Fruit fly (Drosophila melanogaster) whole organism, embryonic: ENCODE results near the gene Ndfip.

ENCODE experiments used
- Awh ChIP-seq: fragments of 200-800 bp; sonication (Bioruptor generic); IDR thresholded peaks from 2 replicates; pipeline ENCODE4, ENCODE4 v1.3.6; 2022; ENCODE audit warnings: missing biosample characterization, missing genetic modification characterization
- Bteb2 ChIP-seq: fragments of 200-800 bp; sonication (Bioruptor generic); optimal IDR thresholded peaks from 2 replicates; lab custom pipeline; 2016; ENCODE audit warnings: missing biosample characterization, missing genetic modification characterization
- CG11093 ChIP-seq: fragments of 200-800 bp; sonication (Bioruptor generic); IDR thresholded peaks from 3 replicates; pipeline ENCODE4 v1.3.6; 2022; ENCODE audit warnings: missing biosample characterization, missing genetic modification characterization
- CG11398 ChIP-seq: fragments of 200-800 bp; sonication (Bioruptor generic); optimal IDR thresholded peaks from 2 replicates; lab custom pipeline; 2016; ENCODE audit warnings: missing biosample characterization, missing genetic modification characterization
- CG11504 ChIP-seq: fragments of 200-800 bp; sonication (Bioruptor generic); optimal IDR thresholded peaks from 3 replicates; lab custom pipeline; 2019; ENCODE audit warnings: missing biosample characterization, mild to moderate bottlenecking, missing genetic modification characterization, moderate library complexity
- CG13775 ChIP-seq: fragments of 200-800 bp; sonication (Bioruptor generic); optimal IDR thresholded peaks from 3 replicates; lab custom pipeline; 2017; ENCODE audit warnings: missing biosample characterization, mild to moderate bottlenecking, missing genetic modification characterization
- CG14014 ChIP-seq: fragments of 200-800 bp; sonication (Bioruptor generic); IDR thresholded peaks from 2 replicates; pipeline ENCODE4 v1.3.6; 2022; ENCODE audit warnings: missing biosample characterization, missing genetic modification characterization
- CG14050 ChIP-seq: fragments of 200-800 bp; sonication (Bioruptor generic); IDR thresholded peaks from 3 replicates; pipeline ENCODE4 v1.3.6; 2022; ENCODE audit warnings: missing biosample characterization, missing genetic modification characterization
- CG14860 ChIP-seq: fragments of 200-800 bp; sonication (Bioruptor generic); IDR thresholded peaks from 3 replicates; pipeline ENCODE4 v1.3.6; 2022; ENCODE audit warnings: missing biosample characterization, missing genetic modification characterization; ENCODE audit not compliant: partially characterized antibody
- CG1529 ChIP-seq: fragments of 200-800 bp; sonication (Bioruptor generic); optimal IDR thresholded peaks from 3 replicates; lab custom pipeline; 2018; ENCODE audit warnings: missing biosample characterization, missing genetic modification characterization
- CG1602 ChIP-seq: fragments of 200-800 bp; sonication (Bioruptor generic); optimal IDR thresholded peaks from 3 replicates; lab custom pipeline; 2016; ENCODE audit warnings: missing biosample characterization, missing genetic modification characterization
- CG2129 ChIP-seq: fragments of 200-800 bp; sonication (Bioruptor generic); IDR thresholded peaks from 2 replicates; pipeline ENCODE4 v1.3.6; 2022; ENCODE audit warnings: missing biosample characterization, missing genetic modification characterization; ENCODE audit not compliant: partially characterized antibody
- CG4360 ChIP-seq: fragments of 200-800 bp; sonication (Bioruptor generic); IDR thresholded peaks from 2 replicates; pipeline ENCODE4 v1.3.6; 2022; ENCODE audit warnings: missing biosample characterization, missing genetic modification characterization
- CG5953 ChIP-seq: fragments of 200-800 bp; sonication (Bioruptor generic); IDR thresholded peaks from 2 replicates; pipeline ENCODE4 v1.3.6; 2022; ENCODE audit warnings: missing biosample characterization, missing genetic modification characterization
- CG6175 ChIP-seq: fragments of 200-800 bp; sonication (Bioruptor generic); IDR thresholded peaks from 3 replicates; pipeline ENCODE4 v1.3.6; 2022; ENCODE audit warnings: missing biosample characterization, missing genetic modification characterization
- CG6683 ChIP-seq: fragments of 200-800 bp; sonication (Bioruptor generic); optimal IDR thresholded peaks from 2 replicates; lab custom pipeline; 2017; ENCODE audit warnings: missing biosample characterization, mild to moderate bottlenecking, missing genetic modification characterization, missing genetic modification reagents
- CG6791 ChIP-seq: fragments of 200-800 bp; sonication (Bioruptor generic); IDR thresholded peaks from 3 replicates; pipeline ENCODE4 v1.3.6; 2022; ENCODE audit warnings: missing biosample characterization, missing genetic modification characterization; ENCODE audit not compliant: partially characterized antibody
- CG7372 ChIP-seq: fragments of 200-800 bp; sonication (Bioruptor generic); IDR thresholded peaks from 2 replicates; pipeline ENCODE4 v1.3.6; 2022; ENCODE audit warnings: missing biosample characterization, missing genetic modification characterization
- CG7839 ChIP-seq: fragments of 200-800 bp; sonication (Bioruptor generic); optimal IDR thresholded peaks from 3 replicates; lab custom pipeline; 2018; ENCODE audit warnings: missing biosample characterization, mild to moderate bottlenecking, missing genetic modification characterization, moderate library complexity
- CG8290 ChIP-seq, 3 experiments: fragments of 200-800 bp; sonication (Bioruptor generic); optimal IDR thresholded peaks; 2 replicates each; lab custom pipeline; 2016 to 2019; ENCODE audit warnings: missing biosample characterization in 3 of 3, missing genetic modification characterization in 3 of 3, mild to moderate bottlenecking in 2 of 3, moderate library complexity in 1 of 3
- CG9215 ChIP-seq: fragments of 200-800 bp; sonication (Bioruptor generic); IDR thresholded peaks from 2 replicates; pipeline ENCODE4 v1.3.6; 2022; ENCODE audit warnings: missing biosample characterization, missing genetic modification characterization
- CoRest ChIP-seq: fragments of 200-800 bp; sonication (Bioruptor generic); optimal IDR thresholded peaks from 3 replicates; lab custom pipeline; 2018; ENCODE audit warnings: missing biosample characterization, mild to moderate bottlenecking, missing genetic modification characterization, moderate library complexity
- Drgx ChIP-seq: fragments of 200-800 bp; sonication (Bioruptor generic); IDR thresholded peaks from 2 replicates; pipeline ENCODE4 v1.3.6; 2022; ENCODE audit warnings: missing biosample characterization, missing genetic modification characterization
- Ets65A ChIP-seq: fragments of 200-800 bp; sonication (Bioruptor generic); peaks from one replicate; lab custom pipeline; 2016; ENCODE audit warnings: missing biosample characterization, missing genetic modification characterization
- Ets97D ChIP-seq: fragments of 200-800 bp; sonication (Bioruptor generic); optimal IDR thresholded peaks from 3 replicates; lab custom pipeline; 2016; ENCODE audit warnings: missing biosample characterization, missing genetic modification characterization
- HHEX ChIP-seq: fragments of 200-800 bp; sonication (Bioruptor generic); optimal IDR thresholded peaks from 3 replicates; lab custom pipeline; 2017; ENCODE audit warnings: missing biosample characterization, mild to moderate bottlenecking, missing genetic modification characterization, missing genetic modification reagents
- Hand ChIP-seq: fragments of 200-800 bp; sonication (Bioruptor generic); optimal IDR thresholded peaks from 2 replicates; lab custom pipeline; 2017; ENCODE audit warnings: mild to moderate bottlenecking, missing biosample characterization, missing genetic modification reagents, missing genetic modification characterization
- Hr51 ChIP-seq, 2 experiments: fragments of 200-800 bp; sonication (Bioruptor generic); optimal IDR thresholded peaks; 2 replicates in 1 of 2; 3 replicates in 1 of 2; lab custom pipeline; 2016 to 2018; ENCODE audit warnings: missing biosample characterization in 2 of 2, missing genetic modification characterization in 2 of 2, mild to moderate bottlenecking in 1 of 2, moderate library complexity in 1 of 2
- Myb ChIP-seq: fragments of 200-800 bp; sonication (Bioruptor generic); optimal IDR thresholded peaks from 2 replicates; lab custom pipeline; 2016; ENCODE audit warnings: missing biosample characterization, missing genetic modification characterization
- Opbp ChIP-seq: fragments of 200-800 bp; sonication (Bioruptor generic); IDR thresholded peaks from 3 replicates; pipeline ENCODE4 v1.3.6; 2022; ENCODE audit warnings: missing biosample characterization, missing genetic modification characterization; ENCODE audit not compliant: partially characterized antibody
- YL-1 ChIP-seq: fragments of 200-800 bp; sonication (Bioruptor generic); optimal IDR thresholded peaks from 3 replicates; lab custom pipeline; 2017; ENCODE audit warnings: missing biosample characterization, mild to moderate bottlenecking, missing genetic modification characterization
- ab ChIP-seq: fragments of 200-800 bp; sonication (Bioruptor generic); optimal IDR thresholded peaks from 2 replicates; lab custom pipeline; 2016; ENCODE audit warnings: missing biosample characterization, missing genetic modification characterization
- ase ChIP-seq: fragments of 200-800 bp; sonication (Bioruptor generic); IDR thresholded peaks from 3 replicates; pipeline ENCODE4 v1.3.6; 2022; ENCODE audit warnings: missing biosample characterization, missing genetic modification characterization
- bigmax ChIP-seq: fragments of 200-800 bp; sonication (Bioruptor generic); optimal IDR thresholded peaks from 2 replicates; lab custom pipeline; 2018; ENCODE audit warnings: missing biosample characterization, mild to moderate bottlenecking, missing genetic modification characterization
- chm ChIP-seq: fragments of 200-800 bp; sonication (Bioruptor generic); IDR thresholded peaks from 2 replicates; pipeline ENCODE4 v1.3.6; 2022; ENCODE audit warnings: missing biosample characterization, missing genetic modification characterization
- crol ChIP-seq: fragments of 200-800 bp; sonication (Bioruptor generic); IDR thresholded peaks from 2 replicates; pipeline ENCODE4 v1.3.6; 2022; ENCODE audit warnings: missing biosample characterization, missing genetic modification characterization
- crp ChIP-seq, 2 experiments: fragments of 200-800 bp; sonication (Bioruptor generic); optimal IDR thresholded peaks; 2 replicates in 1 of 2; 3 replicates in 1 of 2; lab custom pipeline; 2017; ENCODE audit warnings: missing biosample characterization in 2 of 2, missing genetic modification characterization in 2 of 2, mild to moderate bottlenecking in 1 of 2, moderate library complexity in 1 of 2
- dati ChIP-seq: fragments of 200-800 bp; sonication (Bioruptor generic); IDR thresholded peaks from 2 replicates; pipeline ENCODE4 v1.3.6; 2022; ENCODE audit warnings: missing biosample characterization, missing genetic modification characterization
- disco-r ChIP-seq: fragments of 200-800 bp; sonication (Bioruptor generic); optimal IDR thresholded peaks from 2 replicates; lab custom pipeline; 2016; ENCODE audit warnings: missing biosample characterization, missing genetic modification characterization
- fd102C ChIP-seq: fragments of 200-800 bp; sonication (Bioruptor generic); optimal IDR thresholded peaks from 2 replicates; lab custom pipeline; 2018; ENCODE audit warnings: missing biosample characterization, mild to moderate bottlenecking, missing genetic modification characterization, moderate library complexity
- gcm2 ChIP-seq: fragments of 200-800 bp; sonication (Bioruptor generic); optimal IDR thresholded peaks from 2 replicates; lab custom pipeline; 2016; ENCODE audit warnings: missing biosample characterization, missing genetic modification characterization
- gfzf ChIP-seq: fragments of 200-800 bp; sonication (Bioruptor generic); optimal IDR thresholded peaks from 2 replicates; lab custom pipeline; 2016; ENCODE audit warnings: missing biosample characterization, mild to moderate bottlenecking, missing genetic modification characterization, moderate library complexity
- hb ChIP-seq: fragments of 200-800 bp; sonication (Bioruptor generic); IDR thresholded peaks from 3 replicates; pipeline ENCODE4 v1.3.6; 2022; ENCODE audit warnings: missing biosample characterization, missing genetic modification characterization; ENCODE audit not compliant: partially characterized antibody
- nom ChIP-seq: fragments of 200-800 bp; sonication (Bioruptor generic); optimal IDR thresholded peaks from 2 replicates; lab custom pipeline; 2017; ENCODE audit warnings: missing biosample characterization, missing genetic modification characterization, mild to moderate bottlenecking, moderate library complexity, missing genetic modification reagents
- pzg ChIP-seq: fragments of 200-800 bp; sonication (Bioruptor generic); optimal IDR thresholded peaks from 3 replicates; lab custom pipeline; 2018; ENCODE audit warnings: missing biosample characterization, mild to moderate bottlenecking, missing genetic modification characterization, moderate library complexity
- rib ChIP-seq: fragments of 200-800 bp; sonication (Bioruptor generic); IDR thresholded peaks from 2 replicates; pipeline ENCODE4 v1.3.6; 2022; ENCODE audit warnings: missing biosample characterization, missing genetic modification characterization
- salm ChIP-seq: fragments of 200-800 bp; sonication (Bioruptor generic); optimal IDR thresholded peaks from 2 replicates; lab custom pipeline; 2018; ENCODE audit warnings: missing biosample characterization, mild to moderate bottlenecking, missing genetic modification characterization
- sd ChIP-seq: fragments of 200-800 bp; sonication (Bioruptor generic); optimal IDR thresholded peaks from 3 replicates; lab custom pipeline; 2018; ENCODE audit warnings: missing biosample characterization, mild to moderate bottlenecking, missing genetic modification characterization, moderate library complexity
- sens-2 ChIP-seq: fragments of 200-800 bp; sonication (Bioruptor generic); IDR thresholded peaks from 2 replicates; pipeline ENCODE4 v1.3.6; 2022; ENCODE audit warnings: missing biosample characterization, missing genetic modification characterization
- vvl ChIP-seq: fragments of 200-800 bp; sonication (Bioruptor generic); IDR thresholded peaks from 2 replicates; pipeline ENCODE4 v1.3.6; 2022; ENCODE audit warnings: missing biosample characterization, missing genetic modification characterization

Ndfip gene

dm6 chr3L:17606629-17607287, 47.3 kb downstream of the Ndfip start (continued):
- TF ChIP-seq Drgx (GFP tag; lab: Robert Waterston, UW): peak; percentile 67
- no peak for TF ChIP-seq Bteb2
- no peak for TF ChIP-seq CG9215 (GFP tag; lab: Robert Waterston, UW)
- TF ChIP-seq CG8290 (GFP tag; optimal IDR thresholded peaks at IDR 0.05; lab: Kevin White, UChicago): no peak
- no peak for TF ChIP-seq CG8290 (tag; optimal IDR thresholded peaks at IDR 0.05; lab: Kevin White, UChicago)
- no peak for TF ChIP-seq Hr51 (GFP tag; optimal IDR thresholded peaks at IDR 0.05; lab: Kevin White, UChicago)
- TF ChIP-seq CG11398 (GFP tag; lab: Kevin White, UChicago): no peak
- TF ChIP-seq Myb (GFP tag; lab: Kevin White, UChicago): no peak
- no peak for TF ChIP-seq Ets97D (GFP tag; lab: Kevin White, UChicago)
- TF ChIP-seq CG14860: no peak
- no peak for TF ChIP-seq CG6791
- TF ChIP-seq CG13775 (GFP tag; lab: Kevin White, UChicago): no peak
- TF ChIP-seq chm (GFP tag; lab: Robert Waterston, UW): no peak
- TF ChIP-seq YL-1: no peak
- no peak for TF ChIP-seq Hand (GFP tag; lab: Kevin White, UChicago)
- TF ChIP-seq pzg (GFP tag; lab: Kevin White, UChicago): no peak
- no peak for TF ChIP-seq nom (GFP tag; lab: Kevin White, UChicago)
- TF ChIP-seq ase (GFP tag; lab: Robert Waterston, UW): no peak
- TF ChIP-seq CG11093 (GFP tag; lab: Robert Waterston, UW): no peak
- no peak for TF ChIP-seq CG14050
- no peak for TF ChIP-seq CG7372
- TF ChIP-seq CG11504: no peak
- TF ChIP-seq HHEX: no peak
- no peak for TF ChIP-seq crp (GFP tag; optimal IDR thresholded peaks at IDR 0.05; lab: Kevin White, UChicago)
- no peak for TF ChIP-seq sens-2 (GFP tag; lab: Robert Waterston, UW)
- no peak for TF ChIP-seq ab (GFP tag; lab: Kevin White, UChicago)
- no peak for TF ChIP-seq CG1602 (GFP tag; lab: Kevin White, UChicago)
- TF ChIP-seq CG7839 (tag; lab: Kevin White, UChicago): no peak
- no peak for TF ChIP-seq Awh
- no peak for TF ChIP-seq CG2129
- TF ChIP-seq vvl (GFP tag; lab: Robert Waterston, UW): no peak
- TF ChIP-seq CG5953: no peak
- no peak for TF ChIP-seq CG1529 (GFP tag; lab: Kevin White, UChicago)
- no peak for TF ChIP-seq disco-r (GFP tag; lab: Kevin White, UChicago)
- no peak for TF ChIP-seq fd102C (GFP tag; lab: Kevin White, UChicago)
- TF ChIP-seq sd (tag; lab: Kevin White, UChicago): peak; percentile 16

- TF ChIP-seq CG14014 (GFP tag; lab: Robert Waterston, UW) (no peak), dati (GFP tag; lab: Robert Waterston, UW) (0 out of 2 replicates have a peak, but pooled peaks have one; percentile 22), CG4360 (peak; percentile 14; the same call in 1 of the 2 replicates), CG6683 (GFP tag; lab: Kevin White, UChicago) (no peak), CG6175 (GFP tag; lab: Robert Waterston, UW) (no peak), Opbp (no peak), bigmax (GFP tag; lab: Kevin White, UChicago) (no peak), hb (GFP tag; lab: Robert Waterston, UW) (no peak), salm (no peak), CG7839 (tag; lab: Kevin White, UChicago) (no peak), Ets65A (no peak), rib (GFP tag; lab: Robert Waterston, UW) (0 out of 2 replicates have a peak, but pooled peaks have one; percentile 13), crol (GFP tag; lab: Robert Waterston, UW) (peak; percentile 53; the same call in 1 of the 2 replicates), CG1602 (GFP tag; lab: Kevin White, UChicago) (no peak), CG8290 (GFP tag; optimal IDR thresholded peaks at IDR 0.05; lab: Kevin White, UChicago) (no peak), CG8290 (tag; optimal IDR thresholded peaks at IDR 0.05; lab: Kevin White, UChicago) (no peak), CoRest (tag; lab: Kevin White, UChicago) (no peak), gcm2 (GFP tag; lab: Kevin White, UChicago) (no peak), ab (GFP tag; lab: Kevin White, UChicago) (no peak), gfzf (GFP tag; lab: Kevin White, UChicago) (no peak)
These were observed 49.2 kb downstream of the Ndfip start for dm6 chr3L:17604891-17605290.
